Fruit fly (Drosophila melanogaster) whole organism, embryonic: ENCODE results near the gene CG17168.

ENCODE experiments used
- Ada2b ChIP-seq: fragments of 200-800 bp; sonication (Bioruptor generic); IDR thresholded peaks from 2 replicates; pipeline ENCODE4 v1.3.6; 2022; ENCODE audit warnings: missing biosample characterization, missing genetic modification characterization
- Bdp1 ChIP-seq: fragments of 200-800 bp; sonication (Bioruptor generic); optimal IDR thresholded peaks from 3 replicates; lab custom pipeline; 2016; ENCODE audit warnings: missing biosample characterization, missing genetic modification characterization
- Blimp-1 ChIP-seq: fragments of 200-800 bp; sonication (Bioruptor generic); optimal IDR thresholded peaks from 3 replicates; lab custom pipeline; 2018; ENCODE audit warnings: missing biosample characterization, missing genetic modification characterization, mild to moderate bottlenecking, moderate library complexity, missing genetic modification reagents
- CG10462 ChIP-seq: fragments of 200-800 bp; sonication (Bioruptor generic); optimal IDR thresholded peaks from 2 replicates; lab custom pipeline; 2016; ENCODE audit warnings: missing biosample characterization, missing genetic modification characterization
- CG10979 ChIP-seq: fragments of 200-800 bp; sonication (Bioruptor generic); optimal IDR thresholded peaks from 2 replicates; lab custom pipeline; 2018; ENCODE audit warnings: missing biosample characterization, mild to moderate bottlenecking, missing genetic modification characterization, moderate library complexity
- CG12071 ChIP-seq: fragments of 200-800 bp; sonication (Bioruptor generic); optimal IDR thresholded peaks from 3 replicates; lab custom pipeline; 2018; ENCODE audit warnings: missing biosample characterization, mild to moderate bottlenecking, missing genetic modification characterization
- CG15696 ChIP-seq: fragments of 200-800 bp; sonication (Bioruptor generic); optimal IDR thresholded peaks from 2 replicates; lab custom pipeline; 2019; ENCODE audit warnings: missing biosample characterization, mild to moderate bottlenecking, missing genetic modification characterization, moderate library complexity
- CG16813 ChIP-seq: fragments of 200-800 bp; sonication (Bioruptor generic); IDR thresholded peaks from 3 replicates; pipeline ENCODE4 v1.3.6; 2022; ENCODE audit warnings: missing biosample characterization, missing genetic modification characterization; ENCODE audit not compliant: partially characterized antibody
- CG17359 ChIP-seq: fragments of 200-800 bp; sonication (Bioruptor generic); optimal IDR thresholded peaks from 3 replicates; lab custom pipeline; 2018; ENCODE audit warnings: missing biosample characterization, mild to moderate bottlenecking, missing genetic modification characterization, moderate library complexity
- CG17568 ChIP-seq: fragments of 200-800 bp; sonication (Bioruptor generic); optimal IDR thresholded peaks from 2 replicates; lab custom pipeline; 2018; ENCODE audit warnings: missing biosample characterization, mild to moderate bottlenecking, missing genetic modification characterization, moderate library complexity
- CG18619 ChIP-seq: fragments of 200-800 bp; sonication (Bioruptor generic); optimal IDR thresholded peaks from 3 replicates; lab custom pipeline; 2017; ENCODE audit warnings: missing biosample characterization, mild to moderate bottlenecking, missing genetic modification characterization
- CG31441 ChIP-seq: fragments of 200-800 bp; sonication (Bioruptor generic); IDR thresholded peaks from 2 replicates; pipeline ENCODE4 v1.3.6; 2022; ENCODE audit warnings: missing biosample characterization, missing genetic modification characterization
- CG33213 ChIP-seq: fragments of 200-800 bp; sonication (Bioruptor generic); optimal IDR thresholded peaks from 3 replicates; lab custom pipeline; 2016; ENCODE audit warnings: missing biosample characterization, missing genetic modification characterization
- CG4730 ChIP-seq: fragments of 200-800 bp; sonication (Bioruptor generic); IDR thresholded peaks from 2 replicates; pipeline ENCODE4 v1.3.6; 2022; ENCODE audit warnings: missing biosample characterization, missing genetic modification characterization
- CG6254 ChIP-seq: fragments of 200-800 bp; sonication (Bioruptor generic); optimal IDR thresholded peaks from 3 replicates; lab custom pipeline; 2017; ENCODE audit warnings: mild to moderate bottlenecking, missing biosample characterization, missing genetic modification reagents, missing genetic modification characterization
- Chrac-16 ChIP-seq: fragments of 200-800 bp; sonication (Bioruptor generic); optimal IDR thresholded peaks from 3 replicates; lab custom pipeline; 2016; ENCODE audit warnings: missing biosample characterization, missing genetic modification characterization
- Dll ChIP-seq: fragments of 200-800 bp; sonication (Bioruptor generic); IDR thresholded peaks from 4 replicates; pipeline ENCODE4 v1.3.6; 2022; ENCODE audit warnings: missing biosample characterization, missing genetic modification characterization; ENCODE audit not compliant: partially characterized antibody
- Fer1 ChIP-seq: fragments of 200-800 bp; sonication (Bioruptor generic); optimal IDR thresholded peaks from 2 replicates; lab custom pipeline; 2017; ENCODE audit warnings: missing biosample characterization, mild to moderate bottlenecking, missing genetic modification characterization
- Gsc ChIP-seq: fragments of 200-800 bp; sonication (Bioruptor generic); IDR thresholded peaks from 2 replicates; pipeline ENCODE4 v1.3.6; 2022; ENCODE audit warnings: missing biosample characterization, missing genetic modification characterization
- HmgD ChIP-seq: fragments of 200-800 bp; sonication (Bioruptor generic); optimal IDR thresholded peaks from 3 replicates; lab custom pipeline; 2016; ENCODE audit warnings: missing biosample characterization, missing genetic modification characterization
- Kr ChIP-seq: fragments of 200-800 bp; sonication (Bioruptor generic); optimal IDR thresholded peaks from 2 replicates; lab custom pipeline; 2017; ENCODE audit warnings: missing biosample characterization, mild to moderate bottlenecking, missing genetic modification characterization
- Lhr ChIP-seq: fragments of 200-800 bp; sonication (Bioruptor generic); optimal IDR thresholded peaks from 3 replicates; lab custom pipeline; 2017; ENCODE audit warnings: mild to moderate bottlenecking, missing biosample characterization, missing genetic modification reagents, missing genetic modification characterization
- MBD-R2 ChIP-seq: fragments of 200-800 bp; sonication (Bioruptor generic); IDR thresholded peaks from 2 replicates; pipeline ENCODE4 v1.3.6; 2022; ENCODE audit warnings: missing biosample characterization, missing genetic modification characterization
- MESR4 ChIP-seq: fragments of 200-800 bp; sonication (Bioruptor generic); optimal IDR thresholded peaks from 2 replicates; lab custom pipeline; 2018; ENCODE audit warnings: missing biosample characterization, mild to moderate bottlenecking, missing genetic modification characterization, moderate library complexity
- Med ChIP-seq: fragments of 200-800 bp; sonication (Bioruptor generic); peaks from one replicate; lab custom pipeline; 2016; ENCODE audit warnings: missing biosample characterization, missing genetic modification characterization, mild to moderate bottlenecking, inconsistent platforms, moderate library complexity
- Meics ChIP-seq: fragments of 200-800 bp; sonication (Bioruptor generic); optimal IDR thresholded peaks from 2 replicates; lab custom pipeline; 2017; ENCODE audit warnings: missing biosample characterization, mild to moderate bottlenecking, missing genetic modification characterization
- Ravus ChIP-seq: fragments of 200-800 bp; sonication (Bioruptor generic); IDR thresholded peaks from 2 replicates; pipeline ENCODE4 v1.3.6; 2022; ENCODE audit warnings: missing biosample characterization, missing genetic modification characterization
- Six4 ChIP-seq: fragments of 200-800 bp; sonication (Bioruptor generic); optimal IDR thresholded peaks from 2 replicates; lab custom pipeline; 2016; ENCODE audit warnings: missing biosample characterization, missing genetic modification characterization
- Sox102F ChIP-seq: fragments of 200-800 bp; sonication (Bioruptor generic); optimal IDR thresholded peaks from 2 replicates; lab custom pipeline; 2018; ENCODE audit warnings: missing biosample characterization, mild to moderate bottlenecking, missing genetic modification characterization, moderate library complexity
- Stat92E ChIP-seq, 3 experiments: fragments of >200 bp in 2 of 3; fragments of 200-800 bp in 1 of 3; sonication (Bioruptor generic) in 1 of 3; optimal IDR thresholded peaks; 2 replicates each; lab custom pipeline; 2017 to 2019; ENCODE audit warnings: missing biosample characterization in 3 of 3, missing genetic modification characterization in 3 of 3, mild to moderate bottlenecking in 1 of 3, moderate library complexity in 1 of 3
- Usf ChIP-seq: fragments of 200-800 bp; sonication (Bioruptor generic); optimal IDR thresholded peaks from 2 replicates; lab custom pipeline; 2017; ENCODE audit warnings: missing genotype, missing biosample characterization, missing genetic modification characterization
- YL-1 ChIP-seq: fragments of 200-800 bp; sonication (Bioruptor generic); optimal IDR thresholded peaks from 3 replicates; lab custom pipeline; 2017; ENCODE audit warnings: missing biosample characterization, mild to moderate bottlenecking, missing genetic modification characterization
- bab2 ChIP-seq: fragments of 200-800 bp; sonication (Bioruptor generic); optimal IDR thresholded peaks from 2 replicates; lab custom pipeline; 2016; ENCODE audit warnings: missing biosample characterization, missing genetic modification characterization
- bbx ChIP-seq: fragments of 200-800 bp; sonication (Bioruptor generic); IDR thresholded peaks from 2 replicates; pipeline ENCODE4 v1.3.6; 2022; ENCODE audit warnings: missing biosample characterization, missing genetic modification characterization; ENCODE audit not compliant: partially characterized antibody
- crp ChIP-seq, 2 experiments: fragments of 200-800 bp; sonication (Bioruptor generic); optimal IDR thresholded peaks; 2 replicates in 1 of 2; 3 replicates in 1 of 2; lab custom pipeline; 2017; ENCODE audit warnings: missing biosample characterization in 2 of 2, missing genetic modification characterization in 2 of 2, mild to moderate bottlenecking in 1 of 2, moderate library complexity in 1 of 2
- da ChIP-seq: fragments of 200-800 bp; sonication (Bioruptor generic); optimal IDR thresholded peaks from 2 replicates; lab custom pipeline; 2016; ENCODE audit warnings: missing biosample characterization, missing genetic modification characterization
- danr ChIP-seq: fragments of 200-800 bp; sonication (Bioruptor generic); IDR thresholded peaks from 2 replicates; pipeline ENCODE4 v1.3.6; 2022; ENCODE audit warnings: missing biosample characterization, missing genetic modification characterization
- dm ChIP-seq: fragments of 200-800 bp; sonication (Bioruptor generic); optimal IDR thresholded peaks from 3 replicates; lab custom pipeline; 2016; ENCODE audit warnings: missing biosample characterization, missing genetic modification characterization
- fru ChIP-seq: fragments of >200 bp; optimal IDR thresholded peaks from 2 replicates; lab custom pipeline; 2017
- fu2 ChIP-seq: fragments of 200-800 bp; sonication (Bioruptor generic); optimal IDR thresholded peaks from 2 replicates; lab custom pipeline; 2016; ENCODE audit warnings: missing biosample characterization, missing genetic modification characterization
- ind ChIP-seq: fragments of 200-800 bp; sonication (Bioruptor generic); optimal IDR thresholded peaks from 3 replicates; lab custom pipeline; 2016; ENCODE audit warnings: missing biosample characterization, missing genetic modification characterization
- lov ChIP-seq, 2 experiments: fragments of 200-800 bp in 1 of 2; fragments of >200 bp in 1 of 2; sonication (Bioruptor generic) in 1 of 2; IDR thresholded peaks in 1 of 2; optimal IDR thresholded peaks in 1 of 2; 2 replicates in 1 of 2; 3 replicates in 1 of 2; pipeline versions ENCODE4 v1.3.6 to Lab custom; 2017 to 2022; ENCODE audit warnings: missing biosample characterization in 1 of 2, missing genetic modification characterization in 1 of 2
- mam ChIP-seq: fragments of 200-800 bp; sonication (Bioruptor generic); optimal IDR thresholded peaks from 3 replicates; lab custom pipeline; 2016; ENCODE audit warnings: missing biosample characterization, missing genetic modification characterization
- mirr ChIP-seq: fragments of 200-800 bp; sonication (Bioruptor generic); optimal IDR thresholded peaks from 3 replicates; lab custom pipeline; 2018; ENCODE audit warnings: missing biosample characterization, mild to moderate bottlenecking, missing genetic modification characterization
- sd ChIP-seq: fragments of 200-800 bp; sonication (Bioruptor generic); optimal IDR thresholded peaks from 3 replicates; lab custom pipeline; 2018; ENCODE audit warnings: missing biosample characterization, mild to moderate bottlenecking, missing genetic modification characterization, moderate library complexity
- sna ChIP-seq: fragments of 200-800 bp; sonication (Bioruptor generic); IDR thresholded peaks from 2 replicates; pipeline ENCODE4 v1.3.6; 2022; ENCODE audit warnings: missing biosample characterization, missing genetic modification characterization; ENCODE audit not compliant: partially characterized antibody
- sug ChIP-seq: fragments of 200-800 bp; optimal IDR thresholded peaks from 2 replicates; lab custom pipeline; 2019; ENCODE audit warnings: missing biosample characterization, mild to moderate bottlenecking, missing genetic modification characterization, moderate library complexity
- tgo ChIP-seq: fragments of 200-800 bp; sonication (Bioruptor generic); IDR thresholded peaks from 3 replicates; pipeline ENCODE4 v1.3.6; 2022; ENCODE audit warnings: missing biosample characterization, missing genetic modification characterization
- trem ChIP-seq: fragments of 200-800 bp; optimal IDR thresholded peaks from 3 replicates; lab custom pipeline; 2019; ENCODE audit warnings: missing biosample characterization, mild to moderate bottlenecking, missing genetic modification characterization, moderate library complexity
- unpg ChIP-seq: fragments of 200-800 bp; sonication (Bioruptor generic); optimal IDR thresholded peaks from 3 replicates; lab custom pipeline; 2018; ENCODE audit warnings: missing biosample characterization, mild to moderate bottlenecking, missing genetic modification characterization, moderate library complexity

The CG17168 gene

DNA sequence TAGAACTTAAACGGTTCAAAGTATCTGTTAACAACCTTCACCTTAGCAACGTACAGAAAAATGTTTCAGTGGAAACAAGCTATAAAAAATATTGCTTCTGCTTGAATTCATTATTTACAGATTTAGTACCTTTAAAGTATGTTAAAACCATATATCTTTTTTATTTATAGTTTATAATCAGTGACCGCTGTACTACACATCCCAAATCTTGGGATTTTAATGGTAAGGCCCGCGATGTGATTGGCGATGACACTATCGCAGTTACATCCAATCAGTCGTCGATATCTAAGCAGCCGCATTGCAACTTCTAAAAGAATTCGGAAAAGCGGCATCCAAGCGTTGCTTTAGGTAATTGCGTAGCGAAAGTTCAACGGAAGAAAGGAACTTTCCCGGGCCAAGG lies 14.7 kb downstream of the CG17168 start (continued):
- no peak for TF ChIP-seq mam (GFP tag; lab: Kevin White, UChicago)
- TF ChIP-seq Ada2b (GFP tag; lab: Robert Waterston, UW), result peak; percentile 17; the same call in 1 of the 2 replicates
- TF ChIP-seq CG33213 (GFP tag; lab: Kevin White, UChicago), result no peak
- no peak for TF ChIP-seq sug
- TF ChIP-seq CG10462 (GFP tag; lab: Kevin White, UChicago), result no peak
- no peak for TF ChIP-seq Usf (GFP tag; lab: Kevin White, UChicago)
- no peak for TF ChIP-seq Kr (GFP tag; lab: Kevin White, UChicago)
- no peak for TF ChIP-seq CG17359
- no peak for TF ChIP-seq trem (tag; lab: Kevin White, UChicago)
- TF ChIP-seq CG10979 (tag; lab: Kevin White, UChicago), result no peak
- TF ChIP-seq bbx (GFP tag; lab: Robert Waterston, UW), result 0 out of 2 replicates have a peak, but pooled peaks have one; percentile 26
- TF ChIP-seq Lhr (GFP tag; lab: Kevin White, UChicago), result no peak
- no peak for TF ChIP-seq Chrac-16 (GFP tag; lab: Kevin White, UChicago)
- TF ChIP-seq Blimp-1 (GFP tag; lab: Kevin White, UChicago), result no peak
- no peak for TF ChIP-seq Bdp1 (GFP tag; lab: Kevin White, UChicago)
- no peak for TF ChIP-seq CG12071 (GFP tag; lab: Kevin White, UChicago)
- TF ChIP-seq fu2 (GFP tag; lab: Kevin White, UChicago), result no peak
- TF ChIP-seq fru, result no peak
- no peak for TF ChIP-seq Meics (GFP tag; lab: Kevin White, UChicago)
- no peak for TF ChIP-seq CG6254
- TF ChIP-seq CG16813 (GFP tag; lab: Robert Waterston, UW), result peak; percentile 70
- peak; percentile 67 for TF ChIP-seq Dll (GFP tag; lab: Robert Waterston, UW)
- peak; percentile 45 for TF ChIP-seq MESR4 (GFP tag; lab: Kevin White, UChicago)
- TF ChIP-seq HmgD, result no peak
- no peak for TF ChIP-seq dm (GFP tag; lab: Kevin White, UChicago)
- TF ChIP-seq lov (optimal IDR thresholded peaks at IDR 0.05; lab: Kevin White, UChicago), result no peak
- no peak for TF ChIP-seq lov (GFP tag; IDR thresholded peaks at IDR 0.05; lab: Robert Waterston, UW)
- TF ChIP-seq CG18619 (GFP tag; lab: Kevin White, UChicago), result no peak
- TF ChIP-seq sna (GFP tag; lab: Robert Waterston, UW), result 0 out of 2 replicates have a peak, but pooled peaks have one; percentile 34
- no peak for TF ChIP-seq unpg (GFP tag; lab: Kevin White, UChicago)
- no peak for TF ChIP-seq CG17568 (GFP tag; lab: Kevin White, UChicago)
- no peak for TF ChIP-seq crp (GFP tag; optimal IDR thresholded peaks at IDR 0.05; lab: Kevin White, UChicago)
- TF ChIP-seq da (GFP tag; lab: Kevin White, UChicago), result no peak
- TF ChIP-seq Med (GFP tag; lab: Kevin White, UChicago), result no peak
- no peak for TF ChIP-seq CG15696 (tag; lab: Kevin White, UChicago)
- no peak for TF ChIP-seq bab2
- TF ChIP-seq danr, result no peak
- TF ChIP-seq sd (tag; lab: Kevin White, UChicago), result peak; percentile 16
- TF ChIP-seq YL-1 (GFP tag; lab: Kevin White, UChicago), result no peak
- no peak for TF ChIP-seq tgo (GFP tag; lab: Robert Waterston, UW)
- TF ChIP-seq mirr, result no peak
- no peak for TF ChIP-seq CG4730 (GFP tag; lab: Robert Waterston, UW)
- peak; percentile 27; the same call in 1 of the 2 replicates for TF ChIP-seq MBD-R2 (GFP tag; lab: Robert Waterston, UW)
- no peak for TF ChIP-seq Fer1 (GFP tag; lab: Kevin White, UChicago)
- TF ChIP-seq ind (GFP tag; lab: Kevin White, UChicago), result no peak
- TF ChIP-seq Gsc (GFP tag; lab: Robert Waterston, UW), result no peak
- TF ChIP-seq Sox102F (GFP tag; lab: Kevin White, UChicago), result no peak
- no peak for TF ChIP-seq CG31441
- no peak for TF ChIP-seq Ravus (GFP tag; lab: Robert Waterston, UW)
- TF ChIP-seq Six4, result no peak
- no peak for TF ChIP-seq Stat92E (GFP tag; optimal IDR thresholded peaks at IDR 0.05; lab: Kevin White, UChicago)
